Fruit fly (Drosophila melanogaster) whole organism, embryonic: ENCODE measurements around the gene CG33631.

ENCODE experiments used
- Asciz ChIP-seq: fragments of 200-800 bp; sonication (Bioruptor generic); optimal IDR thresholded peaks from 2 replicates; lab custom pipeline; 2017; ENCODE audit warnings: missing biosample characterization, mild to moderate bottlenecking, missing genetic modification characterization, missing genetic modification reagents
- Bdp1 ChIP-seq: fragments of 200-800 bp; sonication (Bioruptor generic); optimal IDR thresholded peaks from 3 replicates; lab custom pipeline; 2016; ENCODE audit warnings: missing biosample characterization, missing genetic modification characterization
- CG11398 ChIP-seq: fragments of 200-800 bp; sonication (Bioruptor generic); optimal IDR thresholded peaks from 2 replicates; lab custom pipeline; 2016; ENCODE audit warnings: missing biosample characterization, missing genetic modification characterization
- CG11696 ChIP-seq: fragments of 200-800 bp; sonication (Bioruptor generic); IDR thresholded peaks from 2 replicates; pipeline ENCODE4 v1.3.6; 2022; ENCODE audit warnings: missing biosample characterization, missing genetic modification characterization
- CG14860 ChIP-seq: fragments of 200-800 bp; sonication (Bioruptor generic); IDR thresholded peaks from 3 replicates; pipeline ENCODE4 v1.3.6; 2022; ENCODE audit warnings: missing biosample characterization, missing genetic modification characterization; ENCODE audit not compliant: partially characterized antibody
- CG15073 ChIP-seq: fragments of 200-800 bp; sonication (Bioruptor generic); optimal IDR thresholded peaks from 2 replicates; lab custom pipeline; 2016; ENCODE audit warnings: missing biosample characterization, missing genetic modification characterization
- CG17385 ChIP-seq: fragments of 200-800 bp; sonication (Bioruptor generic); optimal IDR thresholded peaks from 3 replicates; lab custom pipeline; 2018; ENCODE audit warnings: missing biosample characterization, mild to moderate bottlenecking, missing genetic modification characterization
- CG3838 ChIP-seq: fragments of 200-800 bp; sonication (Bioruptor generic); optimal IDR thresholded peaks from 3 replicates; lab custom pipeline; 2016; ENCODE audit warnings: missing biosample characterization, missing genetic modification characterization
- CG4328 ChIP-seq: fragments of 200-800 bp; sonication (Bioruptor generic); optimal IDR thresholded peaks from 3 replicates; lab custom pipeline; 2017; ENCODE audit warnings: missing biosample characterization, missing genetic modification reagents, missing genetic modification characterization
- CG5245 ChIP-seq: fragments of 200-800 bp; sonication (Bioruptor generic); optimal IDR thresholded peaks from 3 replicates; lab custom pipeline; 2016; ENCODE audit warnings: missing biosample characterization, missing genetic modification characterization
- CG5953 ChIP-seq: fragments of 200-800 bp; sonication (Bioruptor generic); IDR thresholded peaks from 2 replicates; pipeline ENCODE4 v1.3.6; 2022; ENCODE audit warnings: missing biosample characterization, missing genetic modification characterization
- CG6272 ChIP-seq: fragments of 200-800 bp; sonication (Bioruptor generic); IDR thresholded peaks from 2 replicates; pipeline ENCODE4 v1.3.6; 2022; ENCODE audit warnings: missing biosample characterization, missing genetic modification characterization
- CG6854 ChIP-seq: fragments of 200-800 bp; sonication (Bioruptor generic); optimal IDR thresholded peaks from 3 replicates; lab custom pipeline; 2017; ENCODE audit warnings: missing biosample characterization, mild to moderate bottlenecking, missing genetic modification characterization
- CG7839 ChIP-seq: fragments of 200-800 bp; sonication (Bioruptor generic); optimal IDR thresholded peaks from 3 replicates; lab custom pipeline; 2018; ENCODE audit warnings: missing biosample characterization, mild to moderate bottlenecking, missing genetic modification characterization, moderate library complexity
- CG8089 ChIP-seq: fragments of 200-800 bp; sonication (Bioruptor generic); optimal IDR thresholded peaks from 3 replicates; lab custom pipeline; 2016; ENCODE audit warnings: missing biosample characterization, missing genetic modification characterization
- CG8290 ChIP-seq, 3 experiments: fragments of 200-800 bp; sonication (Bioruptor generic); optimal IDR thresholded peaks; 2 replicates each; lab custom pipeline; 2016 to 2019; ENCODE audit warnings: missing biosample characterization in 3 of 3, missing genetic modification characterization in 3 of 3, mild to moderate bottlenecking in 2 of 3, moderate library complexity in 1 of 3
- CG8359 ChIP-seq: fragments of 200-800 bp; sonication (Bioruptor generic); optimal IDR thresholded peaks from 2 replicates; lab custom pipeline; 2017; ENCODE audit warnings: missing biosample characterization, mild to moderate bottlenecking, missing genetic modification characterization, borderline replicate concordance
- CG8924 ChIP-seq: fragments of 200-800 bp; optimal IDR thresholded peaks from 3 replicates; lab custom pipeline; 2019; ENCODE audit warnings: missing biosample characterization, mild to moderate bottlenecking, missing genetic modification characterization, moderate library complexity
- Chrac-16 ChIP-seq: fragments of 200-800 bp; sonication (Bioruptor generic); optimal IDR thresholded peaks from 3 replicates; lab custom pipeline; 2016; ENCODE audit warnings: missing biosample characterization, missing genetic modification characterization
- CoRest ChIP-seq: fragments of 200-800 bp; sonication (Bioruptor generic); optimal IDR thresholded peaks from 3 replicates; lab custom pipeline; 2018; ENCODE audit warnings: missing biosample characterization, mild to moderate bottlenecking, missing genetic modification characterization, moderate library complexity
- Dad ChIP-seq: fragments of 200-800 bp; sonication (Bioruptor generic); optimal IDR thresholded peaks from 3 replicates; lab custom pipeline; 2016; ENCODE audit warnings: missing biosample characterization, missing genetic modification characterization
- Deaf1 ChIP-seq: fragments of 200-800 bp; optimal IDR thresholded peaks from 3 replicates; lab custom pipeline; 2019; ENCODE audit warnings: missing biosample characterization, mild to moderate bottlenecking, missing genetic modification characterization, moderate library complexity
- Dfd ChIP-seq, 2 experiments: fragments of >200 bp; optimal IDR thresholded peaks; 2 replicates each; lab custom pipeline; 2017; ENCODE audit warnings: missing biosample characterization in 2 of 2, missing genetic modification characterization in 2 of 2
- Elba2 ChIP-seq: fragments of 200-800 bp; sonication (Bioruptor generic); optimal IDR thresholded peaks from 3 replicates; lab custom pipeline; 2016; ENCODE audit warnings: missing biosample characterization, missing genetic modification characterization
- Hr39 ChIP-seq: fragments of >200 bp; optimal IDR thresholded peaks from 2 replicates; lab custom pipeline; 2017
- Hr78 ChIP-seq, 2 experiments: fragments of 200-800 bp in 1 of 2; fragments of >200 bp in 1 of 2; sonication (Bioruptor generic) in 1 of 2; optimal IDR thresholded peaks; 2 replicates each; lab custom pipeline; 2017 to 2019; ENCODE audit warnings: missing biosample characterization in 2 of 2, missing genetic modification characterization in 2 of 2, mild to moderate bottlenecking in 1 of 2, moderate library complexity in 1 of 2
- Jarid2 ChIP-seq: fragments of 200-800 bp; sonication (Bioruptor generic); optimal IDR thresholded peaks from 3 replicates; lab custom pipeline; 2017; ENCODE audit warnings: mild to moderate bottlenecking, missing biosample characterization, missing genetic modification reagents, missing genetic modification characterization
- MESR4 ChIP-seq: fragments of 200-800 bp; sonication (Bioruptor generic); optimal IDR thresholded peaks from 2 replicates; lab custom pipeline; 2018; ENCODE audit warnings: missing biosample characterization, mild to moderate bottlenecking, missing genetic modification characterization, moderate library complexity
- Nf-YA ChIP-seq: fragments of 200-800 bp; sonication (Bioruptor generic); IDR thresholded peaks from 2 replicates; pipeline ENCODE4 v1.3.6; 2022; ENCODE audit warnings: missing biosample characterization, missing genetic modification characterization
- TFAM ChIP-seq: fragments of 200-800 bp; sonication (Bioruptor generic); optimal IDR thresholded peaks from 2 replicates; lab custom pipeline; 2017; ENCODE audit warnings: missing biosample characterization, missing genetic modification characterization, inconsistent platforms
- Vsx1 ChIP-seq: fragments of 200-800 bp; sonication (Bioruptor generic); optimal IDR thresholded peaks from 2 replicates; lab custom pipeline; 2017; ENCODE audit warnings: missing biosample characterization, mild to moderate bottlenecking, missing genetic modification characterization, missing genetic modification reagents
- btn ChIP-seq: fragments of 200-800 bp; sonication (Bioruptor generic); optimal IDR thresholded peaks from 2 replicates; lab custom pipeline; 2016; ENCODE audit warnings: missing biosample characterization, missing genetic modification characterization
- danr ChIP-seq: fragments of 200-800 bp; sonication (Bioruptor generic); IDR thresholded peaks from 2 replicates; pipeline ENCODE4 v1.3.6; 2022; ENCODE audit warnings: missing biosample characterization, missing genetic modification characterization
- grau ChIP-seq: fragments of 200-800 bp; optimal IDR thresholded peaks from 3 replicates; lab custom pipeline; 2019; ENCODE audit warnings: missing biosample characterization, mild to moderate bottlenecking, missing genetic modification characterization, moderate library complexity
- gro ChIP-seq: fragments of 200-800 bp; sonication (Bioruptor generic); optimal IDR thresholded peaks from 2 replicates; lab custom pipeline; 2016; ENCODE audit warnings: missing biosample characterization, missing genetic modification characterization
- hbn ChIP-seq: fragments of 200-800 bp; sonication (Bioruptor generic); IDR thresholded peaks from 2 replicates; pipeline ENCODE4 v1.3.6; 2022; ENCODE audit warnings: missing biosample characterization, missing genetic modification characterization; ENCODE audit not compliant: partially characterized antibody
- kni ChIP-seq: fragments of 200-800 bp; sonication (Bioruptor generic); optimal IDR thresholded peaks from 3 replicates; lab custom pipeline; 2017; ENCODE audit warnings: mild to moderate bottlenecking, missing biosample characterization, missing genetic modification reagents, missing genetic modification characterization
- knrl ChIP-seq: fragments of 200-800 bp; sonication (Bioruptor generic); IDR thresholded peaks from 3 replicates; pipeline ENCODE4 v1.3.6; 2022; ENCODE audit warnings: missing biosample characterization, missing genetic modification characterization; ENCODE audit not compliant: partially characterized antibody
- mirr ChIP-seq: fragments of 200-800 bp; sonication (Bioruptor generic); optimal IDR thresholded peaks from 3 replicates; lab custom pipeline; 2018; ENCODE audit warnings: missing biosample characterization, mild to moderate bottlenecking, missing genetic modification characterization
- nau ChIP-seq: fragments of 200-800 bp; sonication (Bioruptor generic); optimal IDR thresholded peaks from 3 replicates; lab custom pipeline; 2017; ENCODE audit warnings: missing biosample characterization, mild to moderate bottlenecking, missing genetic modification characterization, missing genetic modification reagents
- pros ChIP-seq: fragments of 200-800 bp; sonication (Bioruptor generic); optimal IDR thresholded peaks from 3 replicates; lab custom pipeline; 2019; ENCODE audit warnings: missing biosample characterization, mild to moderate bottlenecking, missing genetic modification characterization, moderate library complexity
- ro ChIP-seq: fragments of 200-800 bp; sonication (Bioruptor generic); IDR thresholded peaks from 2 replicates; pipeline ENCODE4 v1.3.6; 2022; ENCODE audit warnings: missing biosample characterization, missing genetic modification characterization
- salm ChIP-seq: fragments of 200-800 bp; sonication (Bioruptor generic); optimal IDR thresholded peaks from 2 replicates; lab custom pipeline; 2018; ENCODE audit warnings: missing biosample characterization, mild to moderate bottlenecking, missing genetic modification characterization
- schlank ChIP-seq: fragments of 200-800 bp; sonication (Bioruptor generic); optimal IDR thresholded peaks from 2 replicates; lab custom pipeline; 2018; ENCODE audit warnings: missing biosample characterization, mild to moderate bottlenecking, missing genetic modification characterization
- sim ChIP-seq: fragments of 200-800 bp; sonication (Bioruptor generic); IDR thresholded peaks from 2 replicates; pipeline ENCODE4 v1.3.6; 2022; ENCODE audit warnings: missing biosample characterization, missing genetic modification characterization
- sna ChIP-seq: fragments of 200-800 bp; sonication (Bioruptor generic); IDR thresholded peaks from 2 replicates; pipeline ENCODE4 v1.3.6; 2022; ENCODE audit warnings: missing biosample characterization, missing genetic modification characterization; ENCODE audit not compliant: partially characterized antibody
- vfl ChIP-seq: fragments of 200-800 bp; sonication (Bioruptor generic); optimal IDR thresholded peaks from 2 replicates; lab custom pipeline; 2016; ENCODE audit warnings: missing biosample characterization, missing genetic modification characterization
- wor ChIP-seq: fragments of 200-800 bp; sonication (Bioruptor generic); IDR thresholded peaks from 2 replicates; pipeline ENCODE4 v1.3.6; 2022; ENCODE audit warnings: missing biosample characterization, missing genetic modification characterization

Gene CG33631

dm6 chr3R:10042664-10043372 is 21.0 kb upstream of the CG33631 start, which contains the start of the genes Mical and CG3909 (continued):
- TF ChIP-seq Vsx1 (GFP tag; lab: Kevin White, UChicago) (peak; percentile 96), CG6272 (peak; percentile 76), kni (GFP tag; lab: Kevin White, UChicago) (no peak), CG8359 (peak; percentile 45), mirr (GFP tag; lab: Kevin White, UChicago) (no peak), CG3838 (GFP tag; lab: Kevin White, UChicago) (peak; percentile 6), sim (GFP tag; lab: Robert Waterston, UW) (no peak), btn (GFP tag; lab: Kevin White, UChicago) (no peak), Deaf1 (peak; percentile 84), vfl (peak; percentile 28), Hr39 (lab: Kevin White, UChicago) (no peak), CoRest (tag; lab: Kevin White, UChicago) (peak; percentile 93), schlank (peak; percentile 24), Nf-YA (GFP tag; lab: Robert Waterston, UW) (peak; percentile 78), Jarid2 (peak; percentile 93), TFAM (GFP tag; lab: Kevin White, UChicago) (no peak), Bdp1 (no peak), Chrac-16 (GFP tag; lab: Kevin White, UChicago) (peak; percentile 82), pros (GFP tag; lab: Kevin White, UChicago) (no peak), CG15073 (GFP tag; lab: Kevin White, UChicago) (no peak), CG14860 (GFP tag; lab: Robert Waterston, UW) (peak; percentile 41; the same call in 2 of the 3 replicates), ro (GFP tag; lab: Robert Waterston, UW) (no peak; the same call in 1 of the 2 replicates), CG11696 (GFP tag; lab: Robert Waterston, UW) (peak; percentile 75), CG7839 (tag; lab: Kevin White, UChicago) (peak; percentile 90), CG8290 (GFP tag; optimal IDR thresholded peaks at IDR 0.05; lab: Kevin White, UChicago) (peak; percentile 81), CG8290 (tag; optimal IDR thresholded peaks at IDR 0.05; lab: Kevin White, UChicago) (peak in 1 of 2 experiments; percentile 68), CG5245 (peak; percentile 44), CG4328 (peak; percentile 69), Elba2 (GFP tag; lab: Kevin White, UChicago) (no peak), nau (GFP tag; lab: Kevin White, UChicago) (peak; percentile 20), CG6854 (GFP tag; lab: Kevin White, UChicago) (no peak), CG8089 (GFP tag; lab: Kevin White, UChicago) (no peak), CG17385 (GFP tag; lab: Kevin White, UChicago) (peak; percentile 76), knrl (GFP tag; lab: Robert Waterston, UW) (peak; percentile 21; the same call in 1 of the 3 replicates), Dad (no peak), CG11398 (GFP tag; lab: Kevin White, UChicago) (no peak), Dfd (GFP tag; optimal IDR thresholded peaks at IDR 0.05; lab: Kevin White, UChicago) (no peak), MESR4 (peak; percentile 64), danr (0 out of 2 replicates have a peak, but pooled peaks have one; percentile 30), Asciz (peak; percentile 40), wor (GFP tag; lab: Robert Waterston, UW) (peak; percentile 60; the same call in 1 of the 2 replicates), CG8924 (peak; percentile 92), sna (peak; percentile 42; the same call in 1 of the 2 replicates), gro (no peak), hbn (GFP tag; lab: Robert Waterston, UW) (peak; percentile 21; the same call in 1 of the 2 replicates), grau (peak; percentile 90), Hr78 (GFP tag; optimal IDR thresholded peaks at IDR 0.05; lab: Kevin White, UChicago) (peak in 1 of 2 experiments; percentile 59), salm (tag; lab: Kevin White, UChicago) (peak; percentile 61), CG5953 (GFP tag; lab: Robert Waterston, UW) (peak; percentile 67)
